Fruit fly (Drosophila melanogaster) whole organism, adult: ENCODE data around the gene CG8673.
A peak's percentile ranks its signal among the peaks of the same experiment; 100 is the strongest.

ENCODE experiments used
- CG11617 ChIP-seq: fragments of 200-800 bp; sonication (Bioruptor generic); optimal IDR thresholded peaks from 2 replicates; lab custom pipeline; 2017; ENCODE audit warnings: mild to moderate bottlenecking, missing biosample characterization, missing genetic modification reagents, missing genetic modification characterization
- CG12768 ChIP-seq: fragments of 200-800 bp; sonication (Bioruptor generic); optimal IDR thresholded peaks from 2 replicates; lab custom pipeline; 2017; ENCODE audit warnings: missing biosample characterization, missing genetic modification characterization, mild to moderate bottlenecking, moderate library complexity, missing genetic modification reagents
- CG14711 ChIP-seq: fragments of 200-800 bp; sonication (Bioruptor generic); optimal IDR thresholded peaks from 2 replicates; lab custom pipeline; 2018; ENCODE audit warnings: missing biosample characterization, mild to moderate bottlenecking, missing genetic modification characterization, moderate library complexity
- CG1620 ChIP-seq: fragments of 200-800 bp; sonication (Bioruptor generic); optimal IDR thresholded peaks from 2 replicates; lab custom pipeline; 2016; ENCODE audit warnings: missing biosample characterization, missing genetic modification characterization
- CG33017 ChIP-seq: fragments of 200-800 bp; sonication (Bioruptor generic); optimal IDR thresholded peaks from 2 replicates; lab custom pipeline; 2018; ENCODE audit warnings: missing biosample characterization, mild to moderate bottlenecking, missing genetic modification characterization, moderate library complexity
- CG5204 ChIP-seq: fragments of 200-800 bp; sonication (Bioruptor generic); optimal IDR thresholded peaks from 2 replicates; lab custom pipeline; 2016; ENCODE audit warnings: missing biosample characterization, missing genetic modification characterization
- CG7045 ChIP-seq: fragments of 200-800 bp; sonication (Bioruptor generic); optimal IDR thresholded peaks from 2 replicates; lab custom pipeline; 2017; ENCODE audit warnings: missing biosample characterization, mild to moderate bottlenecking, missing genetic modification characterization
- CG7101 ChIP-seq: fragments of 200-800 bp; sonication (Bioruptor generic); optimal IDR thresholded peaks from 2 replicates; lab custom pipeline; 2018; ENCODE audit warnings: missing biosample characterization, mild to moderate bottlenecking, missing genetic modification characterization, moderate library complexity
- Clk ChIP-seq: fragments of 200-800 bp; sonication (Bioruptor generic); optimal IDR thresholded peaks from 2 replicates; lab custom pipeline; 2017; ENCODE audit warnings: missing biosample characterization, missing genetic modification characterization
- Crg-1 ChIP-seq: fragments of 200-800 bp; sonication (Bioruptor generic); optimal IDR thresholded peaks from 2 replicates; lab custom pipeline; 2016; ENCODE audit warnings: missing biosample characterization, missing genetic modification characterization
- Hr96 ChIP-seq: fragments of 200-800 bp; sonication (Bioruptor generic); optimal IDR thresholded peaks from 2 replicates; lab custom pipeline; 2016; ENCODE audit warnings: missing biosample characterization, missing genetic modification characterization
- Mnt ChIP-seq: fragments of 200-800 bp; sonication (Bioruptor generic); optimal IDR thresholded peaks from 2 replicates; lab custom pipeline; 2016; ENCODE audit warnings: missing biosample characterization, mild to moderate bottlenecking, missing genetic modification characterization
- bab1 ChIP-seq: fragments of 200-800 bp; sonication (Bioruptor generic); optimal IDR thresholded peaks from 3 replicates; lab custom pipeline; 2019; ENCODE audit warnings: missing biosample characterization, mild to moderate bottlenecking, missing genetic modification characterization, moderate library complexity
- cic ChIP-seq: fragments of 200-800 bp; sonication (Bioruptor generic); optimal IDR thresholded peaks from 2 replicates; lab custom pipeline; 2017; ENCODE audit warnings: missing biosample characterization, mild to moderate bottlenecking, missing genetic modification characterization, moderate library complexity
- cnc ChIP-seq, 2 experiments: fragments of >200 bp; optimal IDR thresholded peaks; 2 replicates each; lab custom pipeline; 2017
- kay ChIP-seq: fragments of 200-800 bp; sonication (Bioruptor generic); peaks from one replicate; lab custom pipeline; 2016; ENCODE audit warnings: missing biosample characterization, missing genetic modification characterization, borderline replicate concordance
- ovo ChIP-seq: fragments of 200-800 bp; sonication (Bioruptor generic); optimal IDR thresholded peaks from 2 replicates; lab custom pipeline; 2016; ENCODE audit warnings: missing biosample characterization, missing genetic modification characterization
- pad ChIP-seq: fragments of 200-800 bp; sonication (Bioruptor generic); optimal IDR thresholded peaks from 3 replicates; lab custom pipeline; 2017; ENCODE audit warnings: missing biosample characterization, missing genetic modification characterization, mild to moderate bottlenecking, moderate library complexity, missing genetic modification reagents
- tj ChIP-seq: fragments of 200-800 bp; sonication (Bioruptor generic); optimal IDR thresholded peaks from 3 replicates; lab custom pipeline; 2017; ENCODE audit warnings: missing biosample characterization, mild to moderate bottlenecking, missing genetic modification characterization, moderate library complexity
- toe ChIP-seq: fragments of 200-800 bp; sonication (Bioruptor generic); optimal IDR thresholded peaks from 2 replicates; lab custom pipeline; 2016; ENCODE audit warnings: missing biosample characterization, missing genetic modification characterization

Gene CG8673

DNA sequence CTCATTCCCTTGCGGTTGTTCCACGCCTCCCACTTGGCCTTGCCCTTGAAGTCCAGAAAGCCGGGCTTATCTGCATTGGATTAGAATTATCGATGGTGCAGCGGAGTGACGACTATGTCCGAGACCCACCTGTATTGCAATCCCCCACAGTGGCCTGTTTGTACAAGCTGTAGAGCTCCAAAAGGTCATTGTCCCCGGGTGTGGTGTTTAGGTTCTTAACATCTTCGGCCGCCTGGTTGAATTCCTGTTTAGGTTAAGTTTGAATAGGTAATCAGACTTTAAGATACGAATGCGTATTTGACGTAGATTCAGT lies 37.8 kb downstream of the CG8673 start:
- no peak for TF ChIP-seq CG33017
- TF ChIP-seq CG14711 (tag; lab: Kevin White, UChicago) = no peak
- TF ChIP-seq CG12768 = no peak
- no peak for TF ChIP-seq Crg-1 (GFP tag; lab: Kevin White, UChicago)
- no peak for TF ChIP-seq bab1
- no peak for TF ChIP-seq pad
- TF ChIP-seq cic (GFP tag; lab: Kevin White, UChicago) = no peak

- peak; percentile 98 for TF ChIP-seq CG12768
- peak; percentile 99 for TF ChIP-seq CG33017
- TF ChIP-seq Hr96 (GFP tag; lab: Kevin White, UChicago) = peak; percentile 95
- TF ChIP-seq CG5204 (GFP tag; lab: Kevin White, UChicago) = peak; percentile 95
- TF ChIP-seq CG1620 (GFP tag; lab: Kevin White, UChicago) = peak; percentile 85
- TF ChIP-seq bab1 = peak; percentile 99
- TF ChIP-seq kay (GFP tag; lab: Kevin White, UChicago) = peak; percentile 92
- peak; percentile 100 for TF ChIP-seq CG11617 (GFP tag; lab: Kevin White, UChicago)
- peak; percentile 90 for TF ChIP-seq tj (GFP tag; lab: Kevin White, UChicago)
- TF ChIP-seq Mnt (GFP tag; lab: Kevin White, UChicago) = peak; percentile 92
- peak; percentile 87 for TF ChIP-seq Crg-1 (GFP tag; lab: Kevin White, UChicago)
- TF ChIP-seq CG7101 (tag; lab: Kevin White, UChicago) = peak; percentile 97
- TF ChIP-seq pad = peak; percentile 87
- no peak for TF ChIP-seq cnc (optimal IDR thresholded peaks at IDR 0.05; lab: Kevin White, UChicago)
- TF ChIP-seq CG14711 (tag; lab: Kevin White, UChicago) = peak; percentile 92
- TF ChIP-seq Clk (GFP tag; lab: Kevin White, UChicago) = peak; percentile 95
- TF ChIP-seq ovo (GFP tag; lab: Kevin White, UChicago) = peak; percentile 88
- peak; percentile 91 for TF ChIP-seq cic (GFP tag; lab: Kevin White, UChicago)
- peak; percentile 98 for TF ChIP-seq CG7045 (GFP tag; lab: Kevin White, UChicago)
- TF ChIP-seq toe = peak; percentile 97
Measured at dm6 chr2L:8162307-8163024, 38.3 kb downstream of the CG8673 start, which contains the start of gene Acbp1. Gene Acbp1, minus strand, starts transcription at chr2L:8162452.

- TF ChIP-seq CG7045 (GFP tag; lab: Kevin White, UChicago) (no peak), CG11617 (GFP tag; lab: Kevin White, UChicago) (no peak), CG12768 (no peak), CG14711 (tag; lab: Kevin White, UChicago) (no peak), Hr96 (GFP tag; lab: Kevin White, UChicago) (no peak), ovo (GFP tag; lab: Kevin White, UChicago) (no peak), tj (GFP tag; lab: Kevin White, UChicago) (peak; percentile 65), Mnt (GFP tag; lab: Kevin White, UChicago) (peak; percentile 61), cic (GFP tag; lab: Kevin White, UChicago) (peak; percentile 5), cnc (optimal IDR thresholded peaks at IDR 0.05; lab: Kevin White, UChicago) (no peak), CG33017 (no peak)
Measured at dm6 chr2L:8163025-8163351, 38.9 kb downstream of the CG8673 start, which contains the start of gene Piezo. Gene Piezo, plus strand, starts transcription at chr2L:8163073.

- TF ChIP-seq CG1620 (GFP tag; lab: Kevin White, UChicago) = no peak
- TF ChIP-seq bab1 = peak; percentile 33
- TF ChIP-seq kay (GFP tag; lab: Kevin White, UChicago) = no peak
- TF ChIP-seq pad = peak; percentile 25
- TF ChIP-seq toe = peak; percentile 43
- TF ChIP-seq CG7101 (tag; lab: Kevin White, UChicago) = peak; percentile 38
- TF ChIP-seq CG11617 (GFP tag; lab: Kevin White, UChicago) = peak; percentile 51
- peak; percentile 78 for TF ChIP-seq CG12768
- TF ChIP-seq Mnt (GFP tag; lab: Kevin White, UChicago) = peak; percentile 40
- TF ChIP-seq CG7045 (GFP tag; lab: Kevin White, UChicago) = peak; percentile 70
- peak; percentile 43 for TF ChIP-seq Crg-1 (GFP tag; lab: Kevin White, UChicago)
- TF ChIP-seq CG5204 (GFP tag; lab: Kevin White, UChicago) = peak; percentile 33
- TF ChIP-seq Clk (GFP tag; lab: Kevin White, UChicago) = no peak
- TF ChIP-seq cic (GFP tag; lab: Kevin White, UChicago) = peak; percentile 88
- TF ChIP-seq CG33017 = peak; percentile 61
- peak; percentile 34 for TF ChIP-seq Hr96 (GFP tag; lab: Kevin White, UChicago)
- peak; percentile 58 for TF ChIP-seq tj (GFP tag; lab: Kevin White, UChicago)
- TF ChIP-seq CG14711 (tag; lab: Kevin White, UChicago) = no peak
Measured at dm6 chr2L:8163588-8164166, 39.5 kb downstream of the CG8673 start.

DNA sequence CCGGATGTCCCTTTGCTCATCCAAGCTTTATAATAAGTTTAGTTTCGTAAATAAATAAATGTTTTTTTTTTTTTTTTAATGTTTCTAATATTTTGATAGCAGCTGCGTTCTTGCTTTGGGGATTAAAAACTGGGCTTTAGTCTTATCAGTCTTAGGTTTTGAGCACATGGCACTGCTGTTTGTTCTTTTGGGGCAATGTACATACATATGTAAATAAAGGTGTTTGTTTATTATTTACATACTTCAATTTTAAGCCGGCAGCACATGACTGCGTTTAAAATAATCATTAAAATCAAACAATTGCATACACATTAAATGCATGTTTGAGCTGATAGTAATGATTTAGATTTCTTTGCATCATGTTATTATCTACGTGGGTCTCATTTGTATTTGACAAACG lies 40.1 kb downstream of the CG8673 start:
- TF ChIP-seq bab1 (no peak), kay (GFP tag; lab: Kevin White, UChicago) (peak; percentile 24)

DNA sequence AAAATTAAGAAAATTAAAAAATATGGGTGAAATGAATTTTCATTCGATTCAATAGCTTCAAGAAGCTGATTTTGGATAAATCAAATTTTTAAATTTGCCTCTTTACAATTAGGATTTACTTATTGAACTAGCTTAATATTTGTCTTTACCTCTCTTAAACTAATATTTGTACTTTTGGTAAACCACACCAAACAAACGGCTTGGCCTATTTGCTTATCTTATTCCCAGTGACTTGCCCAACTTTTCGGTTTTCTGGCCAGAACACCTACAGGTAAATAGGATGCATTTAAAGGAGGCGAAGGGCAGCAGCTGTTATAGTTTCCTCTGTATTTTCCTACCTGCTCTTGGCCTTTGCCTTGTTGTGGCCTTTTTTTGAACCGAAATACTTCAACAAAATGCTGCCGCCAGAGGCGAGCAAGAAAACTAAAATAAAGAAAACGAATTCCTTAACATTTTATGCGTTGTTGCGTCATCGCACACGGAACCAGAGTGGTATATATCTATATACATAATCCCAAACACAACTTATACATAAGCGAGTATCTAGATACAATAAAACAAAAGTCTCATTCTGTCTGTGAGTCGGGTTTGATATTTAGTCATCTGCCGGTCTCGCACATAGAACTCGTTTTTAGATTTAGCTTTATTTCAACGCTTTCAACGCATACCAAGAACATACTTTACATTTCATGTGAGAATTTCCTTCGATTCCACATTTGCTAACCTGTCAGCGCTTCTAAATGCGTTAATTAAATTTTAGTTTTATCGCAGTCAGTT lies 41.9 kb downstream of the CG8673 start:
- TF ChIP-seq Hr96 (GFP tag; lab: Kevin White, UChicago) (no peak), cic (GFP tag; lab: Kevin White, UChicago) (no peak), kay (GFP tag; lab: Kevin White, UChicago) (peak; percentile 19), CG12768 (no peak)
